Fruit fly (Drosophila melanogaster): ENCODE data around the gene Polr3C.

Polr3C gene

DNA sequence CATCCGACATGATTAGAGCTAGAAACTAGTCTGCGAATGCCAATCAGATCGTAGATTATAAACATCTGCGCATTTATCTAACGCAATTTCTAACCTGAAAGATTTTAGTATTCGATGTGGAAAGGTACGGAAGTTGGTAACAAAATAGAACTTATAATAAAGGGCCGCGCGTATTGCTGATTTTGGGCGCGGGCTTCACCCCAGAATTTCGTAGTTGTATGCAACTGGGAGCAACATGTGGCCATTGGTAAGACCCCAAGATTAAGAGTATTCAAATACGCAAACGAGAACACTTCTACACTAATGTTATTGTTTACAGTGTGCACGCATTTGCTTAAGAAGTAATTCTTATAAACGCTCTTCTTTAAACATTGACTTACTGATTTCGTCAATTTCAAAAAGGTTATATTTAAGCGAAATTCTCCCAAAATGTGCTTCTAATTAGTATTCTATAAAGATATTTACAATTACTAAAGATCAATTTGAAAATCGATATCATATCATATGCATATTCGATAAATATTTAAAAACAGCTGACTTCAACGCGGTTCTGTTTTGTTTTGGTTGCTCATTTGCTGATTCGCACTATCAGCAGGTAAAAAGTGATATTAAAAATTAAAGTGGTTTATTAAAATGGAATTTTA lies at the start of gene Polr3C, which contains the start of gene CG5961 (continued):
- peak; percentile 18 to 93 for TF ChIP-seq crp (GFP tag; optimal IDR thresholded peaks at IDR 0.05)
- no peak for TF ChIP-seq mld (GFP tag; IDR thresholded peaks at IDR 0.05; ENCODE audit: partially characterized antibody)
- no peak for TF ChIP-seq Ssrp (tag; optimal IDR thresholded peaks at IDR 0.05)
- 0 out of 4 replicates have a peak, but pooled peaks have one; percentile 55 for TF ChIP-seq chinmo (GFP tag; IDR thresholded peaks at IDR 0.05; ENCODE audit: partially characterized antibody)
- no peak for TF ChIP-seq CoRest (tag; optimal IDR thresholded peaks at IDR 0.05)
- TF ChIP-seq Lpt (GFP tag; optimal IDR thresholded peaks at IDR 0.05) = no peak
- TF ChIP-seq E2f2 (GFP tag; IDR thresholded peaks at IDR 0.05) = peak; percentile 75
- no peak for TF ChIP-seq danr (GFP tag; IDR thresholded peaks at IDR 0.05)
- no peak for TF ChIP-seq CG7839 (tag; optimal IDR thresholded peaks at IDR 0.05)
- TF ChIP-seq Med (GFP tag) = peak; percentile 74
- TF ChIP-seq grn (GFP tag; optimal IDR thresholded peaks at IDR 0.05) = peak; percentile 24
- TF ChIP-seq Mrtf (GFP tag; IDR thresholded peaks at IDR 0.05) = no peak
- peak; percentile 24 for TF ChIP-seq HmgZ (tag; optimal IDR thresholded peaks at IDR 0.05)
- TF ChIP-seq zen (tag; optimal IDR thresholded peaks at IDR 0.05) = peak; percentile 11
- peak; percentile 70 for TF ChIP-seq CG15514 (GFP tag; optimal IDR thresholded peaks at IDR 0.05)
- TF ChIP-seq CG14710 (tag; optimal IDR thresholded peaks at IDR 0.05) = peak; percentile 56
- peak; percentile 10 for TF ChIP-seq CG2120 (GFP tag; optimal IDR thresholded peaks at IDR 0.05)
- no peak for TF ChIP-seq CG3281 (GFP tag; optimal IDR thresholded peaks at IDR 0.05)
- TF ChIP-seq CG8924 (tag; optimal IDR thresholded peaks at IDR 0.05) = peak; percentile 15
- TF ChIP-seq CG31365 (tag; optimal IDR thresholded peaks at IDR 0.05) = no peak
- peak; percentile 29 for TF ChIP-seq cg (GFP tag; optimal IDR thresholded peaks at IDR 0.05)
- TF ChIP-seq stwl (tag; optimal IDR thresholded peaks at IDR 0.05) = peak; percentile 63
- TF ChIP-seq CG2129 (GFP tag; IDR thresholded peaks at IDR 0.05; ENCODE audit: partially characterized antibody) = 0 out of 2 replicates have a peak, but pooled peaks have one; percentile 25
- TF ChIP-seq sug (tag; optimal IDR thresholded peaks at IDR 0.05) = peak; percentile 6
- TF ChIP-seq fd3F (GFP tag; optimal IDR thresholded peaks at IDR 0.05) = no peak
- TF ChIP-seq dpn (GFP tag; optimal IDR thresholded peaks at IDR 0.05) = no peak
- no peak for TF ChIP-seq CG6854 (GFP tag; optimal IDR thresholded peaks at IDR 0.05)
- peak; percentile 69 for TF ChIP-seq MBD-R2 (GFP tag; IDR thresholded peaks at IDR 0.05)
- peak in 1 of 3 experiments; percentile 20 for TF ChIP-seq Stat92E (GFP tag; optimal IDR thresholded peaks at IDR 0.05)
- peak; percentile 35 for TF ChIP-seq CG3163 (GFP tag; optimal IDR thresholded peaks at IDR 0.05)
- peak; percentile 41 for TF ChIP-seq Sry-δ (GFP tag; optimal IDR thresholded peaks at IDR 0.05)
- TF ChIP-seq prd (optimal IDR thresholded peaks at IDR 0.05) = no peak
- no peak for TF ChIP-seq prd (GFP tag; IDR thresholded peaks at IDR 0.05)
- TF ChIP-seq D19A (tag; optimal IDR thresholded peaks at IDR 0.05) = peak; percentile 61
- TF ChIP-seq bcd (GFP tag; optimal IDR thresholded peaks at IDR 0.05) = no peak
- TF ChIP-seq Camta (GFP tag; optimal IDR thresholded peaks at IDR 0.05) = no peak
- TF ChIP-seq CG32532 (GFP tag; IDR thresholded peaks at IDR 0.05) = no peak
- peak; percentile 10 for TF ChIP-seq CG17829 (tag; optimal IDR thresholded peaks at IDR 0.05)
- no peak for TF ChIP-seq repo (GFP tag; optimal IDR thresholded peaks at IDR 0.05)
- TF ChIP-seq Doc2 (GFP tag; IDR thresholded peaks at IDR 0.05) = no peak
- peak; percentile 43; the same call in 2 of the 4 replicates for TF ChIP-seq Dll (GFP tag; IDR thresholded peaks at IDR 0.05; ENCODE audit: partially characterized antibody)
- TF ChIP-seq CG10267 (tag; optimal IDR thresholded peaks at IDR 0.05) = peak; percentile 45
- no peak for TF ChIP-seq CG33213 (GFP tag; optimal IDR thresholded peaks at IDR 0.05)
- peak; percentile 61 for TF ChIP-seq CG15601 (tag; optimal IDR thresholded peaks at IDR 0.05)
- TF ChIP-seq Oli (tag; optimal IDR thresholded peaks at IDR 0.05) = no peak
- no peak for TF ChIP-seq esg (GFP tag; conservative IDR thresholded peaks at IDR 0.05)
- TF ChIP-seq CG2116 (GFP tag; optimal IDR thresholded peaks at IDR 0.05) = peak; percentile 71
- TF ChIP-seq CG5953 (GFP tag; IDR thresholded peaks at IDR 0.05) = no peak
- no peak for TF ChIP-seq fd64A (GFP tag; optimal IDR thresholded peaks at IDR 0.05)
